Fruit fly (Drosophila melanogaster) ovary, adult (tissue): Measurements from ENCODE around the gene CG31638.

Experiments used
- CG17801 ChIP-seq: fragments of 200-800 bp; optimal IDR thresholded peaks from 2 replicates; lab custom pipeline; 2019; ENCODE audit warnings: missing biosample characterization, mild to moderate bottlenecking, missing genetic modification characterization, moderate library complexity; ENCODE audit not compliant: partially characterized antibody

The CG31638 gene

dm6 chr2L:6470100-6470644, 20.7 kb upstream of the CG31638 start:
- no peak for TF ChIP-seq CG17801

dm6 chr2L:6471978-6472776, 18.7 kb upstream of the CG31638 start:
- peak; percentile 21 for TF ChIP-seq CG17801

dm6 chr2L:6473076-6474037, 17.5 kb upstream of the CG31638 start, which contains the start of gene mmy:
mmy (minus strand) TSS chr2L:6473904.
- TF ChIP-seq CG17801 = peak; percentile 53

DNA sequence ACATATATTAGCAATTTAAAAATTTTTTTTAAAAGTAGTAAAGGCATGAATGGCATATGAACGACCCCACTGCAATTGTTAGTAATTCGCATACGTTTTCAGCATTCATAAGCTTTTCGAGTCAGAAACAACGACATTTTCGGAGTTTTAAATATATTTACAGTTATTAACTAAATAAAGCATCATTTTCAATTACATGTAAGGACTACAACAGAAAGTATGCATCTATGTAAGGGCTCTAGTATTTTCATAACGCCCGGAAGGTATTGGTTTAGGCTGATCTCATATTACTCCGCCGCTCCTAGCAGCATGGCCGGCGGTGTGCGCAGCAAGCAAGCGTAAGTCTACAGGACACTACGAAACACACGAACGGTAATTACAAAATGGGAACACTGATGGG, 16.6 kb upstream of the CG31638 start:
- no peak for TF ChIP-seq CG17801

dm6 chr2L:6474878-6475582, 15.8 kb upstream of the CG31638 start:
- TF ChIP-seq CG17801 = no peak

- TF ChIP-seq CG17801 = peak; percentile 58
Measured at dm6 chr2L:6476753-6477152, 14.1 kb upstream of the CG31638 start, which contains the start of gene CG9536. CG9536 (minus strand) TSS chr2L:6476975.

dm6 chr2L:6479226-6479906, 11.5 kb upstream of the CG31638 start:
- peak; percentile 69 for TF ChIP-seq CG17801

- TF ChIP-seq CG17801 = peak; percentile 67
Measured at dm6 chr2L:6480212-6480994, 10.5 kb upstream of the CG31638 start, which contains the start of the genes Sec61alpha and Daxx. Sec61alpha (minus strand) TSS chr2L:6480575. Daxx (plus strand) TSS chr2L:6480929.

- peak; percentile 25 for TF ChIP-seq CG17801
Measured at dm6 chr2L:6481310-6481738, 9.5 kb upstream of the CG31638 start.

dm6 chr2L:6488676-6489140, 2.2 kb upstream of the CG31638 start, which contains the start of the genes KFase and epsilonCOP:
KFase (minus strand) TSS chr2L:6488756.
epsilonCOP (plus strand) TSS chr2L:6489090.
- peak; percentile 54 for TF ChIP-seq CG17801

dm6 chr2L:6494405-6494816, 3.5 kb downstream of the CG31638 start, which contains the start of gene CG9547:
CG9547 (minus strand) TSS chr2L:6494532.
- TF ChIP-seq CG17801 = peak; percentile 76

DNA sequence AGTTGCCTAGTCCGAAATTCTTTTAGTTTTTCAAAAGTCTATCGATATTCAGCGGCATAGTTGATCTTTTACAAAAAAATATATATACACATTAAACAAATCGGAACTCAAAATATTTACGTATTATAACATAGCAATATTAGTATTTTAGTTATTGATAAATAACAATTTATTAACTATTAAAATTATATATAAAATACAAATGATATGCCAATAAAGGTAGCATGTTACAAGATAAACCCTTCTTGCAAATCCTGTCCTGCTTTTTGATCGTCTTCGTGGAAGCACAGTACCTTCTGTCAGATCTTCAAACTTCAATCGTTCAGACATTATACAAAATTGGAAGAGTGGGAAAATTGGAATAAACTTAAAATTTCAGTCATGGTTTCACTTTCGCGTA, 5.9 kb downstream of the CG31638 start, which contains the start of gene CG9550:
Gene CG9550, plus strand, starts transcription at position 301 of the 400 bp plus-strand sequence.
- no peak for TF ChIP-seq CG17801

dm6 chr2L:6498448-6498847, 7.6 kb downstream of the CG31638 start, which contains the start of gene CG31637:
CG31637 (plus strand) TSS chr2L:6498647.
- peak; percentile 65 for TF ChIP-seq CG17801
